Fruit fly (Drosophila melanogaster): ENCODE measurements around the gene CG43680.
A peak's percentile ranks its signal among the peaks of the same experiment; 100 is the strongest.

Gene CG43680

DNA sequence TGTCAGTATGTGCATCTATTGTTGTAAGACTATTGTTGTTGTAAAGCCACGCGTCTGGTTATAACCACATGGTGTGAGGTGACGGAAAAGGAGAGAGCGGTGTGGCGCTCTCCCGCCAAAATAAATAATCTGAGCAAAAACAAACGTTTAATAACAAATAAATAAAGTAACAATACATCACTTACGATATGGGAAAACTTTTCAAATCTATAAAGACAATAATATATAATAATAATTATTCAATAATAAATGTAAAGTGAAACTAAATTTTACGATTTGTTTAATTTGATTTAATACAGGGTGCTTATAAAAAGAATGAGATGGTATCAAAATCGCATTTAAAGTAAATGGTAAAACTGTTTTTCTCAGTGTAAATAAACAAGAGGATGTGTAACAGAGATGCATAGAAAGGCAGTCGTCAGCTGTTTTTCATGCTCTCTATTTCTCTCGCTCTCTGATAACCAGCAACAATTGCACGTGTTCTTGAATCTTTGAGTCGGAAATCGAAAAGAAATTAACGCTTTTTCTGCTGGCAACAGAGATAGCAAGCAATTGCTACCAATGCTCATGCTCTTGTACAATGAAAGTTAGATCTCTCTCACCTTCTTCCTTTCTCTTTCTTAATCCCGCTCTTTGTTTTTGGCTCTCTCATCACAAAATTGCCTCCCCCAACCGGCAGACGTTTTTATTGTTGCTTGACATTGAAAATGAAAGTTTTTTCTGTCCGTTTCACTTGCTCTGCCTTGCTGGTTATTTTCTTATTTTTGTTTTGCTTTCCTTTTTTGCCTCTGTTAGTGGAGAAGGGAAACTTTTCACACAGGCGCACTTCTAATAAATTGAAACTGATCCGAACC lies 45.7 kb upstream of the CG43680 start (continued):
- TF ChIP-seq Ets21C (GFP tag; optimal IDR thresholded peaks at IDR 0.05), result no peak
- TF ChIP-seq CG6163 (GFP tag; IDR thresholded peaks at IDR 0.05), result no peak; the same call in 1 of the 3 replicates
- peak; percentile 63 for TF ChIP-seq acj6 (GFP tag; optimal IDR thresholded peaks at IDR 0.05)
- TF ChIP-seq Lpt (GFP tag; optimal IDR thresholded peaks at IDR 0.05), result peak; percentile 90
- TF ChIP-seq CG8319 (GFP tag; optimal IDR thresholded peaks at IDR 0.05), result peak; percentile 62
- TF ChIP-seq CG10669 (GFP tag; optimal IDR thresholded peaks at IDR 0.05), result peak; percentile 79
- TF ChIP-seq Eip93F (GFP tag; optimal IDR thresholded peaks at IDR 0.05), result no peak
- TF ChIP-seq fd59A (GFP tag; optimal IDR thresholded peaks at IDR 0.05), result no peak
- peak; percentile 23 for TF ChIP-seq CG6854 (GFP tag; optimal IDR thresholded peaks at IDR 0.05)
- peak; percentile 23 to 51 for TF ChIP-seq ss (GFP tag; optimal IDR thresholded peaks at IDR 0.05)
- peak in 1 of 2 experiments; percentile 84 for TF ChIP-seq salr (GFP tag; optimal IDR thresholded peaks at IDR 0.05)
- peak; percentile 61 for TF ChIP-seq topi (GFP tag; optimal IDR thresholded peaks at IDR 0.05)
- peak; percentile 74 for TF ChIP-seq dsx (GFP tag; optimal IDR thresholded peaks at IDR 0.05; ENCODE audit: poor library complexity, severe bottlenecking)
- peak; percentile 77 for TF ChIP-seq spab (GFP tag; optimal IDR thresholded peaks at IDR 0.05)
- peak; percentile 91 for TF ChIP-seq CG6276 (GFP tag; optimal IDR thresholded peaks at IDR 0.05)
- peak; percentile 96 for TF ChIP-seq CG8119 (GFP tag; IDR thresholded peaks at IDR 0.05)
- peak; percentile 3 for TF ChIP-seq Sox102F (GFP tag; optimal IDR thresholded peaks at IDR 0.05)
- peak; percentile 94 for TF ChIP-seq Blimp-1 (GFP tag; optimal IDR thresholded peaks at IDR 0.05)
- peak; percentile 70 for TF ChIP-seq svp (GFP tag)
- TF ChIP-seq CG31627 (GFP tag; optimal IDR thresholded peaks at IDR 0.05), result no peak
- peak; percentile 64 for TF ChIP-seq esn (GFP tag; optimal IDR thresholded peaks at IDR 0.05)
- peak; percentile 95 for TF ChIP-seq fkh (GFP tag; optimal IDR thresholded peaks at IDR 0.05)
- TF ChIP-seq dac (GFP tag; optimal IDR thresholded peaks at IDR 0.05), result peak; percentile 35
- peak; percentile 52 for TF ChIP-seq lz (GFP tag; optimal IDR thresholded peaks at IDR 0.05)
- peak; percentile 55 for TF ChIP-seq fd85E (GFP tag; optimal IDR thresholded peaks at IDR 0.05)
- peak; percentile 53 for TF ChIP-seq CG16779 (tag; optimal IDR thresholded peaks at IDR 0.05)
- peak; percentile 18 for TF ChIP-seq pdm3 (GFP tag; optimal IDR thresholded peaks at IDR 0.05)
- peak; percentile 73 for TF ChIP-seq achi (GFP tag; optimal IDR thresholded peaks at IDR 0.05)
- TF ChIP-seq Eip75B (GFP tag; optimal IDR thresholded peaks at IDR 0.05), result peak; percentile 81
- peak; percentile 86 for TF ChIP-seq CG32006 (GFP tag; optimal IDR thresholded peaks at IDR 0.05)
- peak; percentile 3 for TF ChIP-seq vri (GFP tag; optimal IDR thresholded peaks at IDR 0.05)

DNA sequence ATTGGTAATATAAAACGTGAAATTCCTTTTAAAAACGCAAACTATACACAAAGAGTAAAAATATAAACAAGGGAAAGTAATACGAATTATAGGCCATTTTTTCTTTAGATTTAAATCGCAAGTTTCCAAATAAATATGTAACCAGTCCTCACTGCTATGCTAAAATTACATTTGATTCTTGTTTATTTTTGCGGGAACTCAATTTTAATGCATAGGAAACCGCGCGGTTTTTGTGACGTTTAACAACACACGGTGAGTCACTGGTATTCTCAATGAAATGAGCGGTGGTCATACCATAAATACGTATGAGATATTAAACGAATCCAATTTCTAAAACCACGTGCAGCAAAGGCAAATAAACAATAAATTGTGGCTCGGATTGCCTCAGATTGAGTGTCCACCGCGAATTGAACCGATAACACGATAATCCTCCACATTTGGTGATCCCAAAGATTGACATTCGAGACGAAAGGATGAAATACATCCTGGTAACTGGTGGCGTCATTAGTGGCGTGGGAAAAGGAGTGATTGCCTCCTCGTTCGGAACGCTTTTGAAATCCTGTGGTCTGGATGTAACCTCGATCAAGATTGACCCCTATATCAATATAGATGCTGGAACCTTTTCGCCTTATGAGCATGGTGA lies 44.8 kb upstream of the CG43680 start, which contains the start of gene Ctps:
Ctps (plus strand) TSS at position 37 of the 643 bp plus-strand sequence.
- TF ChIP-seq Smox (GFP tag; optimal IDR thresholded peaks at IDR 0.05) (no peak), topi (GFP tag; optimal IDR thresholded peaks at IDR 0.05) (peak; percentile 18), CG11294 (GFP tag; IDR thresholded peaks at IDR 0.05) (no peak), fkh (GFP tag; optimal IDR thresholded peaks at IDR 0.05) (peak; percentile 63), CG15336 (GFP tag; IDR thresholded peaks at IDR 0.05) (0 out of 2 replicates have a peak, but pooled peaks have one; percentile 18), Eip78C (GFP tag) (peak; percentile 34), salr (GFP tag; optimal IDR thresholded peaks at IDR 0.05) (no peak), fd85E (GFP tag; optimal IDR thresholded peaks at IDR 0.05) (no peak), Sox14 (GFP tag; optimal IDR thresholded peaks at IDR 0.05) (peak; percentile 8), lz (GFP tag; optimal IDR thresholded peaks at IDR 0.05) (peak; percentile 30), CG4318 (GFP tag; optimal IDR thresholded peaks at IDR 0.05) (no peak), esn (GFP tag; optimal IDR thresholded peaks at IDR 0.05) (peak; percentile 37), CG6854 (GFP tag; optimal IDR thresholded peaks at IDR 0.05) (peak; percentile 18), CG10631 (GFP tag; optimal IDR thresholded peaks at IDR 0.05) (peak; percentile 29), pdm3 (GFP tag; optimal IDR thresholded peaks at IDR 0.05) (peak; percentile 6), Hr4 (GFP tag; optimal IDR thresholded peaks at IDR 0.05) (no peak)

All from whole organism, prepupa.